Worm (Caenorhabditis elegans) whole organism, L4/young adult: ENCODE data around the gene F54H12.2.

ENCODE experiments used
- W03F9.2 ChIP-seq: fragments of 150-350 bp; optimal IDR thresholded peaks from 2 replicates; lab custom pipeline; 2014; ENCODE audit warnings: missing biosample characterization, missing genetic modification characterization
- dao-5 ChIP-seq: sonication (generic microtip); optimal IDR thresholded peaks from 2 replicates; lab custom pipeline; 2016; ENCODE audit warnings: missing genotype, missing genetic modification characterization, moderate library complexity, missing compliant biosample characterization
- him-1 ChIP-seq: sonication (generic microtip); optimal IDR thresholded peaks from 2 replicates; lab custom pipeline; 2016; ENCODE audit warnings: missing genotype, missing genetic modification reagents, missing genetic modification characterization, missing compliant biosample characterization

Gene F54H12.2

DNA sequence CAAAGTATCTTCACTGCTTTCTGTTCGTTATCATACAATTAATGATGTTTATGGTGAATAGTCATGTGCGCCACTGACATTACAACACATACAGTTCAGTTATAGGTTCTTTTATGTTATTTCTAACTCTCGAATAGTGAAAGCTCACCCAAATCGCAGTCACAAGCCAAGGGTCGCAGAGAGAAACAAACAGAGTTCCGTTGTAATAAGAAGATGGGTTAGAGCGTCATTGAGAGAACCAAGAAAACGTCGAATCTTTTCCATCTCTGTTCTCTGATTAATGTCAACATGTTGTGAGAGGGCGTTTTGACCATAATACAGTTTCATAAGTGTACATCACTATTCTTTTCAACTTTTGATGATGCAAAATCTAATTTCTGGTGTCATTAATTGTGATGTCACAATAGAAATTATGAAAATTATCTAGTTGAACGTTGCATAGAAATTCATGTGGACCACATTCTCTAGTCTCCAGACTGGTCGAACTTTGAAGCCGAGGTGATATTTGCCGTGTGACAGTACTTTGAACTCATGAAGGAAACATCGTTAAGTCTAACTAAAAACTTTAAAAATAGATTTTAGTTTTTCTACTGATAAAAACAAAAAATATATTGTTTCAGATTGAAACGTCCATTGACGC lies 9.7 kb downstream of the F54H12.2 start:
- TF ChIP-seq W03F9.2 (tag; lab: Kevin White, UChicago): no peak
- no peak for TF ChIP-seq dao-5 (tag; lab: Kevin White, UChicago)

DNA sequence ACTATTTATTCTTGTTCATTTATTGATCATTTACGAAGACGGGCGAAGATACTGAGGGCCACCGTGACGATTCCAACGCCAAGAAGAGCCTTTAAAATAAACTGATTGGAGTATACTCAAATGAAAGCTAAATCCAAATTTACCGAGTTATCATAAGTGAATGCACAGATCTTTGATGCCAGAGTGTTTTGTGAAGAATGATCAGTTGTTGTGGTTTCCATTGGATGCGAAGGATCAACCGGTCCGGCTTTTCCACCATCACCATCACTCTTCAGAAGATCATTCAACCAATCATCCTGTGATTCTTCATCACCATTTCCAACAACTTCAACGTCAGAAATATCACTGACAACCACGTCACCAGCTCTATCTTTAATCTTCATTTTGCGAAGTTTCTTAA lies 12.8 kb downstream of the F54H12.2 start:
- TF ChIP-seq him-1 (tag; lab: Kevin White, UChicago) (no peak), dao-5 (tag; lab: Kevin White, UChicago) (no peak), W03F9.2 (tag; lab: Kevin White, UChicago) (no peak)

DNA sequence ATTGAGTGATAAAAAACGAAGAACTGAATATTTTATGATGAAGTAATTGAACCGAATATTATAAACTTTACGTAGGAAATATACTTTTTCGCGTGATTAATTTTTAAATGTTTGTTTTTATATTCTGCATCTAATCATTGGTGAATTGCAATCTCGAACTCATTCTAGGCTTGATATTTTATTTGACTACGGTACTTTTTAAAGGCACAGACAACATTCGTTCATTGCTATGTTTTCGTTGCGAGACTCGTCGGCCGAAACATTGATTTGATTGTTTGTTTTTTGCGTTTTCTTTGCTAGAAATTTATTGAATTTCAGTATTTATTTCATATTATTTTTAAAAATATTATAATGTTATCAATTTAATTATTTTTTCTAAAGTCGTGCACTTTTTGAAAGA lies 13.4 kb downstream of the F54H12.2 start, which contains the start of gene C06G4.4:
TSS of gene C06G4.4 (minus strand) at position 36 of the 400 bp plus-strand sequence.
- TF ChIP-seq dao-5 (tag; lab: Kevin White, UChicago) (no peak), W03F9.2 (tag; lab: Kevin White, UChicago) (peak; percentile 16)

DNA sequence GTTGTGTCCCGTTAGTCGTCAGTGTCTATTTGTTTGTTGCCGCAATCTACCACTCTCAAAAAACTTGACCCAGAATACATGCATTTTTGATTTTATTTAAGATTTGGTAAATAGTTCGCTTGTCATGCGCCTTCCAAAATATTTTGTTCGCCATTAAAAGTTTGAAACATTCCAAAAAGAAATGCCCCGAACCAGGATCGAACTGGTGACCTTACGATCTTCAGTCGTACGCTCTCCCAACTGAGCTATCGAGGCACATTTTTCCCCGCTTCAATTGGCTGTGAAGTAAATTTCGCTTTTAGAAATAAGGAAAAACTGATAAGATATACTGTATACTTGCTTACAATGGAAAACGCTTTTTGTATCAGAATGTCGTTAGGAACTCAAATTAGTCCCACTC lies 13.9 kb downstream of the F54H12.2 start:
- TF ChIP-seq W03F9.2 (tag; lab: Kevin White, UChicago) (no peak), dao-5 (tag; lab: Kevin White, UChicago) (no peak), him-1 (tag; lab: Kevin White, UChicago) (no peak)

DNA sequence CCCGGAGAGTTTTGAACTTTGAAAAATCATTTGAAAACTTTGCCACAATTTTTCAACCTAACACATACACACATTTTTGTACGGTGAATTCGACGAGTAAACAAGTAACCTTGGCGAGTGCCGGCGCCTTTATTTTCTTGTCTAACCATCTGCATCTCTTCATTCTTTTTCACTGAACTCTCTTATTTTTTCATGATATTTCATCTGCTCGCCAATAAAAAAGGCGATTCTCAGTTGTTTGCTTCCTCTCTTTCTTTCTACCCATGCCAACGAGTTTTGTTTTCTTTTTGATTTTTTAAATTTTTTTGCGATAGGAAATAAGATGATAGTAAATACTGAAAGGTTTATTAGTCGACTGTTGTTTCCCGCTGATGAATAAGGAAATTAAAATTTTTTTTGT lies 14.3 kb downstream of the F54H12.2 start:
- TF ChIP-seq him-1 (tag; lab: Kevin White, UChicago): no peak
- no peak for TF ChIP-seq dao-5 (tag; lab: Kevin White, UChicago)
- no peak for TF ChIP-seq W03F9.2 (tag; lab: Kevin White, UChicago)

DNA sequence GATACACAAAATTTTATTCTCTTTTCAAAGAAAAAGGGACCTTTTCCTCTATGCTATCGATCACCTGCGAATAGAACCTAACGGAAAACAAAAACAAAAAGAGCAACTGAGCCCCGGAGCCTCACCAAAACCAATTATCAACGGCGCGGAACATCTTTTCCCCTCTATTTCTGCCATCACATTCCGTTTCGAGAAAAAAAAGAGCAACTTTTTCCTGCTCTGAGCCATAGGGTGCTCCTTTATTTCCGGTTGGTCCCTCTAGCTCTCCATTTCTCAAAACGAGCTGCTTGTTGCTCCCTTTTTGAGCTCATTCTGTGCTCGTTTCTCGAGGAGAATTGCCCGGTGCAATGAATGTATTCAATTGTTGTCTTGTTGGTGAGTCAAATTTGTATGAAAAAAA lies 15.3 kb downstream of the F54H12.2 start, which contains the start of gene clp-1:
TSS of gene clp-1 (plus strand) at position 301 of the 400 bp plus-strand sequence.
- TF ChIP-seq W03F9.2 (tag; lab: Kevin White, UChicago) (no peak), him-1 (tag; lab: Kevin White, UChicago) (no peak), dao-5 (tag; lab: Kevin White, UChicago) (no peak)

DNA sequence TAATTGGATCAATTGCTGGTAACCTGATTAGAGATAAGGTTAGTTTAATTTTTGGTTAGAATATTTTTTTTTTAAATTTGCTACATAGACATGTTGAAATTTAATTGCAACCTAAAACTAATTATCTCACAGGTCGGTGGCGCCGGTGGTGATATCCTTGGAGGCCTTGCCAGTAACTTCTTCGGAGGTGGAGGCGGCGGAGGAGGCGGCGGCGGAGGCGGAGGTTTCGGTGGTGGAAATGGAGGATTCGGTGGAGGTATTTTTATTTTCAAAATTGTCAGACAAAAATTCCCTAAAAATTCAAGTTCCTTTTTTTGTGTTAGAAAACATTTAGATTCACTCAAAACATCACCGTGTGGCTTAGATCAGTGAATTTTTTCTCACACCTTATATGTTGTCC lies 16.9 kb downstream of the F54H12.2 start:
- TF ChIP-seq him-1 (tag; lab: Kevin White, UChicago): no peak
- no peak for TF ChIP-seq dao-5 (tag; lab: Kevin White, UChicago)
- TF ChIP-seq W03F9.2 (tag; lab: Kevin White, UChicago): no peak

DNA sequence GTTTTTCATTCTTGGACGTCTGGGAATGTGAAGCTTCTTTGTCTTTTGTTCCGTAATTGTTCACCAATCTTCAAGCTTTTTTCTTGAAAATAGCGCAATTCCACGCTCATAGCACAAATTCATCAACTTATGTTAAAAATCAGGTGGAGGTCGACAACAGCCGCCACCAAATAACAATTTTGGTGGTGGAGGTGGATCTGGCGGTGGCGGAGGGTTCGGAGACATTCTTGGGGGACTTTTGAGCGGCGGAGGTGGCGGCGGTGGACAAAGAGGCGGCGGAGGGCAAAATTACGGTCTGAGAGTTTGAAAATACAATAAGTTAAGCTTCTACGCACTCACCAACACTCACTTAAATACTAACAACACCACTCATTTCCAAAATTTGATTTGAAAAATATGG lies 17.6 kb downstream of the F54H12.2 start:
- TF ChIP-seq dao-5 (tag; lab: Kevin White, UChicago) (no peak), him-1 (tag; lab: Kevin White, UChicago) (no peak), W03F9.2 (tag; lab: Kevin White, UChicago) (no peak)

DNA sequence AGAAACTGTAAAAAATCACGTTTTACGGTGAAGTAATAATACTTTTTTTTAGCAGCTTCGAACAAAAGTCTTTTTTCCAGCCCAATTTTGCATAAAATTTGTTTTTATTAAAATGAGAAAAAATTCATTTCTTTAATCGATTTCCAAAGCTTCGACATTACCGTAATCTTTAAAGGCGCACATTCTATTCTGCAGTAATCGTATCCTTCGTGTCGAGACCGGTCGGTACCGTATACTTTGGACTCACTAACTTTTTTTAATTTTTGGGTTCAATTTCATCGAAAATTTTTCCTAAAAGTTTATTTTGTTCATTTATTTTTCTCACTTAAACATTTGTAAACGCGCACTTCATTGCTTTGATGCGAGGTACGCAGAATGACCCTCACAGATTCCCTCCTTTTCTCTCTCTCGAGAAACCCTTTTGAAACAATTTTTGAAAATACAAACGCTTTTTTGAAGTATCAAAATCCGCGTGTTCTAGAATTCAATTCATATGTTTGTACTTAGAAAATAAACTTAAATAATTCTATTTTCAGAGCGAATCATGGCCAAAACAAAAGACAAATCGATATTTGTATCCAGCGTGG lies 22.3 kb downstream of the F54H12.2 start, which contains the start of gene hrpk-2:
TSS of gene hrpk-2 (plus strand) at position 537 of the 587 bp plus-strand sequence.
- TF ChIP-seq W03F9.2 (tag; lab: Kevin White, UChicago): peak; percentile 20
- TF ChIP-seq him-1 (tag; lab: Kevin White, UChicago): no peak

DNA sequence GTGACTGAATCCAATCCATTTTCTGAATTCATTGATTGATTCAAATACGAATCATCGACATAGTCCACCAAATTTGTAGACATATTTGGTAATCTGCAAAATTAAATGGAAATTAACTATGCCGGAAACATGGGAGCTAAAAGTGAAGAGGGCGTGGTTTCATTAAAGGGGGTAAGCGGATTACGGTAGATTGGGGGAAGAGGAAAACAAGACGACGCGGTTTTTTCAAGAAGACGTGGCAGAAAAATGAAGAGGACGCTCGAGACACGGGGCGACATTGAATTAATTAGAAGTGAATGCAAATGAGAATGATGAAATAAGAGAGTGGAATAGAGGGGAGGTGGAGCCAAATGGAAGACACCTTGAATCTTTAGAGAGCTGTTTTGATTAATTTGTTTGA lies 32.0 kb downstream of the F54H12.2 start, which contains the start of gene npr-17:
TSS of gene npr-17 (minus strand) at position 101 of the 400 bp plus-strand sequence.
- TF ChIP-seq him-1 (tag; lab: Kevin White, UChicago) (no peak), dao-5 (tag; lab: Kevin White, UChicago) (no peak), W03F9.2 (tag; lab: Kevin White, UChicago) (no peak)

DNA sequence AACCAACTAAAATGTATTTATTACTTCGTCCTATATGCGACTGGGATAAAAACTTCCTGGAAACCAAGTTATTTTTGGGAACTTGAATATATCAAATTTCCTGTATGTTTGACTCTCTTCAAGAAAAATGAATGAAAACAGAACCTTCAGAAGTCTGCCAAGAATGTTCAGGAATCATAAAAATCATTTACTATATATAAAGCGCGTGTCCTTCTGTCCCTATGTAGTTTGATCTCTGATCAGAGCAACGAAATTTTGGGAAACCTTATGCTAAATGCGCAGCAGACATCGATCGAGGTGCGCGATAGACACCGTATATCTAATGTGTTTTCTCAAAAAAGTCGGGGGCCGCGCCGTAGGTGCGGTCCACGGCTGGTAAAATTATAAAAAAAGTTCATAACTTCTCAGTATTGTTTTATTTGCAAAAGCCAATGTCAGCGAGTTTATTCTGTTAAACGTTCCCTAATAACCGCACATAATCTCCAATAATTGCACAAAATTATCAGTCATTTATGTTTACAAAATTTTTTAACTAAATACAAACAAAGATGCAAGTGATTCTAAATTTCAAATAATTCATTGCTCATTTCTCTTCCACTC lies 33.2 kb downstream of the F54H12.2 start:
- TF ChIP-seq dao-5 (tag; lab: Kevin White, UChicago) (no peak), him-1 (tag; lab: Kevin White, UChicago) (no peak), W03F9.2 (tag; lab: Kevin White, UChicago) (no peak)

DNA sequence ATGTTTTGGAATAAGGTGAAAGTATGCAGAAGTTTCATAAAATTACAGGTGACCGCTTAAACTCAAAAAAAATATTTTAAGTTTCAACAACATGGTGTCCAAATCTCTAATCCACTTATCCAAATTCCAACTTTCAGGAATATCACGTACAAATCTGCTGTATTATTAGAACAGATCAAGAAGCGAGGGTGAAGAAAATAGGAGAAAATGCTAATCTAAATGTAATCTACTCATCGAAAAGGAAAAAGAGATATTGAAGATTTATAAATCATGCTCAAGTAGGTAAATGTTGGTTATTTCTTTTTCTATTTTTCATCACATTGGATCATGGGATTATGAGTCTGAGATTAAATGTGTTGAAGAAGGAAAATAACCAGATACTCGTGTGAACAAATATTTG lies 37.2 kb downstream of the F54H12.2 start:
- TF ChIP-seq W03F9.2 (tag; lab: Kevin White, UChicago) (no peak), him-1 (tag; lab: Kevin White, UChicago) (no peak), dao-5 (tag; lab: Kevin White, UChicago) (no peak)

DNA sequence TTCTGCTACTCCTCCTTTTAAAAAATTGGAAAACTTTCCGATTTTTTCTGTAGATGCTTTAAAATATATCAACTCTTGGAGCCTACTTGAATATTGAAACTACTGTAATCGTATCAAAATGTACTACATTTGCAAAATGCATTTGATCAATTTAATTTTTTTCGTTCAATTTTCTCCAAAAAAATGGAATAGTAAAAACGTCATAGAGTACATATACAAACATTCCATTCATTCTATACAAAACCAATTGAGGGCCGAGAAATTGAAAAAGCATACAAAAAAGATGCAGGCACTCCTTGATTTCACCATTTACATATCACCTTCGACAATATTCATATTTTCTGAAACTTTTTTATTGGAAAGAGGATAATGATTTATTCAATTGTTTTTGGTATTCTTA lies 39.7 kb downstream of the F54H12.2 start, which contains the start of gene C06G4.6:
TSS of gene C06G4.6 (plus strand) at position 301 of the 400 bp plus-strand sequence.
- TF ChIP-seq him-1 (tag; lab: Kevin White, UChicago): no peak
